Worm (Caenorhabditis elegans): ENCODE measurements around the gene C38D9.8.

C38D9.8 gene

DNA sequence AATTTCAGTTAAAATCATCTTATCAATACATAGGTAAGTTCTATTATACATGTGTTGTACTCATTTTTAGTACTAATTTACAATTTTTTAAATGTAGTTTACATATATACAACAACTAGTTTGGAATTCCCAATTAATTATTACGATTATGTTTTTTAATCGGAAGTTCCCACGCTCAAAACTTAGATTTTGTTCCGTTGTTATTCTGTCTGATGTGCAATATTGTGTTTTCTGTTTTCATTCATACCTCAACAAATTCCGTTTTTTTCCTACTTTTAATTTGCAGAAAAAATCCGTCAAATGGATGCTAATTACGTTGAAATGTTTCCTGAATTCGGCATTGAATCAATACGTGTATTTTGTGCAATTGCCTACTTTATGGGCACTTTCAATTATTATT is 46.4 kb downstream of the C38D9.8 start, which contains the start of gene srw-31:
TSS of gene srw-31 (plus strand) at position 301 of the 400 bp plus-strand sequence.
- no peak for TF ChIP-seq elt-3 (tag; optimal IDR thresholded peaks at IDR 0.05)
- TF ChIP-seq zip-8 (tag; optimal IDR thresholded peaks at IDR 0.05): no peak
- no peak for TF ChIP-seq nhr-12 (tag; optimal IDR thresholded peaks at IDR 0.05)
- TF ChIP-seq flh-1 (GFP tag; optimal IDR thresholded peaks at IDR 0.05): no peak
- TF ChIP-seq hlh-1 (tag; optimal IDR thresholded peaks at IDR 0.05): no peak
- TF ChIP-seq cnd-1 (tag; optimal IDR thresholded peaks at IDR 0.05): no peak
- no peak for TF ChIP-seq ceh-39 (tag; optimal IDR thresholded peaks at IDR 0.05)
- no peak for TF ChIP-seq sptf-1 (tag; optimal IDR thresholded peaks at IDR 0.05)
- TF ChIP-seq unc-62 (GFP tag; optimal IDR thresholded peaks at IDR 0.05): no peak
- no peak for TF ChIP-seq mls-2 (tag; optimal IDR thresholded peaks at IDR 0.05)
- TF ChIP-seq elt-1 (tag; optimal IDR thresholded peaks at IDR 0.05; ENCODE audit: borderline replicate concordance, insufficient read depth): no peak
- no peak for TF ChIP-seq nhr-76 (tag; optimal IDR thresholded peaks at IDR 0.05)
- TF ChIP-seq ham-2 (GFP tag; optimal IDR thresholded peaks at IDR 0.05): no peak
- no peak for TF ChIP-seq nhr-28 (tag; optimal IDR thresholded peaks at IDR 0.05)
- TF ChIP-seq tbx-8 (GFP tag; optimal IDR thresholded peaks at IDR 0.05): no peak
- no peak for TF ChIP-seq ztf-11 (tag; optimal IDR thresholded peaks at IDR 0.05)
- no peak for TF ChIP-seq blmp-1 (tag; optimal IDR thresholded peaks at IDR 0.05)
- no peak for TF ChIP-seq sem-2 (GFP tag; optimal IDR thresholded peaks at IDR 0.05)
- TF ChIP-seq pha-4 (tag; optimal IDR thresholded peaks at IDR 0.05): no peak
- no peak for TF ChIP-seq drap-1 (GFP tag; optimal IDR thresholded peaks at IDR 0.05)

All from whole organism, mixed stage, embryonic.